Worm (Caenorhabditis elegans): ENCODE results near the gene Y73B6BL.27.
A peak's percentile ranks its signal among the peaks of the same experiment; 100 is the strongest.

Y73B6BL.27 gene

ce11 chrIV:6473140-6473539 is at the start of gene Y73B6BL.27:
Gene Y73B6BL.27, minus strand, starts transcription at chrIV:6473240.
- no peak for TF ChIP-seq dao-5 (tag; optimal IDR thresholded peaks at IDR 0.05)
- no peak for TF ChIP-seq him-1 (tag; optimal IDR thresholded peaks at IDR 0.05)
- TF ChIP-seq W03F9.2 (tag; optimal IDR thresholded peaks at IDR 0.05): no peak

- TF ChIP-seq him-1 (tag; optimal IDR thresholded peaks at IDR 0.05) (no peak), W03F9.2 (tag; optimal IDR thresholded peaks at IDR 0.05) (peak; percentile 0)
Observed at ce11 chrIV:6522305-6522917, 49.4 kb upstream of the Y73B6BL.27 start, which contains the start of gene ddi-1. Gene ddi-1, plus strand, starts transcription at chrIV:6522867.

ce11 chrIV:6519593-6519992 is 46.6 kb upstream of the Y73B6BL.27 start, which contains the start of gene C01G5.9:
Gene C01G5.9, plus strand, starts transcription at chrIV:6519893.
- TF ChIP-seq him-1 (tag; optimal IDR thresholded peaks at IDR 0.05) (no peak), W03F9.2 (tag; optimal IDR thresholded peaks at IDR 0.05) (no peak), dao-5 (tag; optimal IDR thresholded peaks at IDR 0.05) (no peak)

- no peak for TF ChIP-seq dao-5 (tag; optimal IDR thresholded peaks at IDR 0.05)
- no peak for TF ChIP-seq him-1 (tag; optimal IDR thresholded peaks at IDR 0.05)
- no peak for TF ChIP-seq W03F9.2 (tag; optimal IDR thresholded peaks at IDR 0.05)
Observed at ce11 chrIV:6517859-6518258, 44.8 kb upstream of the Y73B6BL.27 start, which contains the start of gene C01G5.7. Gene C01G5.7, plus strand, starts transcription at chrIV:6518159.

DNA sequence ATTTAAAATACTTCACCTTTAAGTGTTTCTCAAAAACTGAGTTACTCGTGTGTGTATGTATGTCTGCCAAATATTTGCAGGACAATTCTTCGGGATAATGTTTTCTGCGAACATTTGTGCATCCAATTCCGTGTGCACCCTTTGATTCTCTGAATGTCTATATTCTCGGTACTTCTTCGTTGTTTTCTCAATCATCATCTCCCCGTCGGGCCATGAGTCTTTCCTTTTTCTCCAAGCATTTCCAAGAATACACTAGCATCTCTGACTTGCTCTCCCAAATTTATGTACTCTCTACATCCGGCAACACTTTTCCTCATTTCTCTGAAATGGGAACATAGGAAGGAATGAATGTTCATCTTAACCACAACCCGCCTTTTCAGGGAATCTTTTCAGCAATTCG is 41.7 kb upstream of the Y73B6BL.27 start:
- no peak for TF ChIP-seq him-1 (tag; optimal IDR thresholded peaks at IDR 0.05)
- no peak for TF ChIP-seq W03F9.2 (tag; optimal IDR thresholded peaks at IDR 0.05)
- no peak for TF ChIP-seq dao-5 (tag; optimal IDR thresholded peaks at IDR 0.05)

- TF ChIP-seq him-1 (tag; optimal IDR thresholded peaks at IDR 0.05) (no peak), W03F9.2 (tag; optimal IDR thresholded peaks at IDR 0.05) (no peak), dao-5 (tag; optimal IDR thresholded peaks at IDR 0.05) (no peak)
Observed at ce11 chrIV:6511767-6512166, 38.7 kb upstream of the Y73B6BL.27 start.

DNA sequence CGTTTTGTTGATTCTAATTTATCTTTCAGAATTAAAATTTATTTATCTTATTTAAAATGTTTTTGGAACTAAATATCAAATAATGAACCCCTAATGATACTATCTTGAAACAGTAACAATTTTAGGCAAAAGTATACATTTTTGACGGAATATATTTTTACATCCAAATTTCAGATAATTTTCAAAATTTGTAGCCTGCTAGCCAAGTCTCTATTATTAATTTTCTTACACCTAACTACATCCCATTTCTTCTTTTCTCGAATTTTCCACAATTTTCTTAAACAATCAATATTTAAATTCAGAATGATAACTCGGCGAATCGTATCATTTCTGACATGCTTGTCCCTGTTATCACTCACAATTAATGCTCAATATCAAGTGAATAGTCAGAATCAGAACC is 33.4 kb upstream of the Y73B6BL.27 start, which contains the start of gene pqn-89:
Gene pqn-89, plus strand, starts transcription at position 301 of the 400 bp plus-strand sequence.
- TF ChIP-seq him-1 (tag; optimal IDR thresholded peaks at IDR 0.05) (no peak), dao-5 (tag; optimal IDR thresholded peaks at IDR 0.05) (no peak), W03F9.2 (tag; optimal IDR thresholded peaks at IDR 0.05) (no peak)

DNA sequence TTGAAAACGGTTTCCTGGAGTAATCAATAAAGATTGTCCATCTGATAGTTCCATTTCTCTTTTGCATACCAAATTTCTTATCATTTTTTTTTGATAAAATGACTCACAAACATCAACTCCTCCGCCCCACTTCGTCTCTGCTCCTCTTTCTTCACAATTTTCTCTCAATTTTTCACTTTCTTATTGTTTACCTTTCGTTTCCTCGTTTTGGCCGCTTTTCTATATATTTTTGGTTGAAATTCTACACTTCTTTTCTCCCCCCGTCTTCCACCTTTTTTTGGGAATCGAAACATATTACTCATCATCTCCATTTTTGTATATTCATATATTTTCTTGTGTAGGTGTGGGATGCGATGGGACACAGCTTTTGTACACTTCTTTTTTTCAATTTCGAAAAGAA is 29.7 kb upstream of the Y73B6BL.27 start:
- TF ChIP-seq W03F9.2 (tag; optimal IDR thresholded peaks at IDR 0.05): no peak
- no peak for TF ChIP-seq dao-5 (tag; optimal IDR thresholded peaks at IDR 0.05)
- no peak for TF ChIP-seq him-1 (tag; optimal IDR thresholded peaks at IDR 0.05)

- TF ChIP-seq W03F9.2 (tag; optimal IDR thresholded peaks at IDR 0.05) (no peak), dao-5 (tag; optimal IDR thresholded peaks at IDR 0.05) (no peak), him-1 (tag; optimal IDR thresholded peaks at IDR 0.05) (no peak)
Observed at ce11 chrIV:6500843-6501242, 27.8 kb upstream of the Y73B6BL.27 start.

- TF ChIP-seq dao-5 (tag; optimal IDR thresholded peaks at IDR 0.05) (no peak), him-1 (tag; optimal IDR thresholded peaks at IDR 0.05) (no peak), W03F9.2 (tag; optimal IDR thresholded peaks at IDR 0.05) (no peak)
Observed at ce11 chrIV:6500433-6500832, 27.4 kb upstream of the Y73B6BL.27 start.

DNA sequence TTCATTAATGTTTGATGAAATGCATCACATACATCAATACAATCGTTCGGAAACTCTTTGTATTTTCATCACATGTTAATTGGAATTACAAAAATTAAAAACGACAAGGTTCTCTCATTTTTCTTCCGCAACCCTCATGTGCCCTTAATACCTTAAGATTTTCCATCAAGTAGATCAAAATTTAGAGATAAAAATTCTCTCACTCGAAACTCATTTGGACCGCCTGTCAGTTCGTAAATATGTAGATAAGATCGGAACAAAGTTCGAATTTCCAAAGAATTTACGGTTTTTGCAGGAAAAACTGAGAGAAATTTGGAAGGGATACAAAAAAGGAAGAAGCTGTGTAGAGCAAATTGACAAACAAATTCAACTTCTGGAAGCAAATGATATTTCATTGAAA is 23.1 kb upstream of the Y73B6BL.27 start:
- no peak for TF ChIP-seq W03F9.2 (tag; optimal IDR thresholded peaks at IDR 0.05)
- no peak for TF ChIP-seq dao-5 (tag; optimal IDR thresholded peaks at IDR 0.05)
- TF ChIP-seq him-1 (tag; optimal IDR thresholded peaks at IDR 0.05): no peak

DNA sequence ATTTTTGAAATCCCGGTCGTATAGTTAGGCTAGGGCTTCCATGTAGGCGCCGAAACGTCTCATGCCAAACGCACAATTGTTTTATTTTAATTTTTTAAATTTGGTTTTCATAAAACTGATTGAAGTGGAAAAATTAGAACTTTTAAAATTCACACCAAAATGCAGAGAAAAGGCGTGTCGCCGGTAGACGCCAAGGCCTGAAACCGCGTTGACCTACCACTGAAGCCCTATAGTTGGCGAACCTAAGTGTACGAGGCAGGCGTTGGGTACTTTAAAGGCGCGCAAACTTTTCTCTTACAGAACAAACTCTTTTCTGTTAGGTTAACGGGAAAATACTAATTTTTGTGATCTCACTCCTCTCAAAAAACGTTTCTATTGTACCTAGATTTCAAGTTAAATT is 20.3 kb upstream of the Y73B6BL.27 start, which contains the start of gene Y73B6BL.44:
Gene Y73B6BL.44, plus strand, starts transcription at position 301 of the 400 bp plus-strand sequence.
- TF ChIP-seq dao-5 (tag; optimal IDR thresholded peaks at IDR 0.05) (no peak), him-1 (tag; optimal IDR thresholded peaks at IDR 0.05) (no peak), W03F9.2 (tag; optimal IDR thresholded peaks at IDR 0.05) (no peak)

ce11 chrIV:6491915-6492314 is 18.9 kb upstream of the Y73B6BL.27 start:
- TF ChIP-seq dao-5 (tag; optimal IDR thresholded peaks at IDR 0.05) (no peak), W03F9.2 (tag; optimal IDR thresholded peaks at IDR 0.05) (no peak), him-1 (tag; optimal IDR thresholded peaks at IDR 0.05) (no peak)

DNA sequence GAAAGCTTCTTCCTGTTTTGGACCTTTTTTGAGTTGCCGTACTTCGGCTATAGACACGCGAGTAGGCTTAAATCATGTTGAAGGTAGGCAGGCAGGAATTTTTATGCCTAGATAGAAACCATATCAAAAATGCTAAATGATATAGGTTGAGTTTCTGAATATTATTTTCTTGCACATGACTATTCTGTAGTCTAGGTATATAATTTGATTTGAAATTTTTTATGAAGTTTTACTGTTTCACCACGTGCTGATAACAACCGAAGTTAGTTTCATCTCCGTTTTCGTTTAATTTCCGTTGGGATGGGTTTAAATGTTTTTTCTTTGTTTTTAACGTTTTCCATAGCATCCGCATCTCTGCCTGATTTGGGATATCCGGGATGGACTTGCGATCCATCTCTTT is 14.0 kb upstream of the Y73B6BL.27 start, which contains the start of gene Y73B6BL.37:
Gene Y73B6BL.37, plus strand, starts transcription at position 301 of the 400 bp plus-strand sequence.
- TF ChIP-seq W03F9.2 (tag; optimal IDR thresholded peaks at IDR 0.05) (no peak), him-1 (tag; optimal IDR thresholded peaks at IDR 0.05) (no peak)

ce11 chrIV:6480978-6481377 is 7.9 kb upstream of the Y73B6BL.27 start:
- TF ChIP-seq W03F9.2 (tag; optimal IDR thresholded peaks at IDR 0.05) (peak; percentile 62), him-1 (tag; optimal IDR thresholded peaks at IDR 0.05) (no peak), dao-5 (tag; optimal IDR thresholded peaks at IDR 0.05) (peak; percentile 61)

Measured in whole organism, L4/young adult.